Worm (Caenorhabditis elegans) whole organism, young adult: ENCODE data around the gene cyp-33A1.
A peak's percentile ranks its signal among the peaks of the same experiment; 100 is the strongest.

Experiments used
- B0019.2 ChIP-seq: fragments of 200-800 bp; sonication (Bioruptor generic); conservative IDR thresholded peaks from 2 replicates; pipeline ENCODE4 v1.3.6; 2022; ENCODE audit warnings: missing genetic modification reagents, missing genetic modification characterization, missing compliant biosample characterization
- B0261.1 ChIP-seq: sonication (generic microtip); optimal IDR thresholded peaks from 2 replicates; lab custom pipeline; 2016; ENCODE audit warnings: mild to moderate bottlenecking, missing genetic modification characterization, moderate library complexity, missing compliant biosample characterization
- B0336.3 ChIP-seq: fragments of 200-800 bp; sonication (Bioruptor generic); IDR thresholded peaks from 2 replicates; pipeline ENCODE4 v1.3.6; 2022; ENCODE audit warnings: missing genetic modification characterization, missing compliant biosample characterization
- C06A6.2 ChIP-seq: fragments of 200-800 bp; sonication (Bioruptor generic); conservative IDR thresholded peaks from 2 replicates; pipeline ENCODE4 v1.3.6; 2022; ENCODE audit warnings: missing genetic modification characterization, missing compliant biosample characterization
- D2030.7 ChIP-seq: fragments of 200-800 bp; sonication (Bioruptor generic); IDR thresholded peaks from 2 replicates; pipeline ENCODE4 v1.3.6; 2022; ENCODE audit warnings: missing genetic modification reagents, missing genetic modification characterization, missing compliant biosample characterization
- F22D6.2 ChIP-seq: sonication (generic microtip); optimal IDR thresholded peaks from 2 replicates; lab custom pipeline; 2016; ENCODE audit warnings: mild to moderate bottlenecking, missing genetic modification characterization, missing compliant biosample characterization
- F52B5.7 ChIP-seq: sonication (generic microtip); optimal IDR thresholded peaks from 2 replicates; lab custom pipeline; 2016; ENCODE audit warnings: mild to moderate bottlenecking, missing genetic modification characterization, missing compliant biosample characterization
- F55B11.4 ChIP-seq: sonication (generic microtip); optimal IDR thresholded peaks from 2 replicates; lab custom pipeline; 2016; ENCODE audit warnings: missing compliant biosample characterization, missing genetic modification characterization, borderline replicate concordance; ENCODE audit not compliant: insufficient read depth
- F57C9.4 ChIP-seq: sonication (generic microtip); optimal IDR thresholded peaks from 2 replicates; lab custom pipeline; 2017; ENCODE audit warnings: mild to moderate bottlenecking, missing genetic modification characterization, missing compliant biosample characterization
- K12H6.12 ChIP-seq: fragments of 200-800 bp; sonication (Bioruptor generic); optimal IDR thresholded peaks from 2 replicates; lab custom pipeline; 2018; ENCODE audit warnings: mild to moderate bottlenecking, missing genetic modification characterization, missing compliant biosample characterization
- Y67H2A.10 ChIP-seq: fragments of 200-800 bp; sonication (Bioruptor generic); conservative IDR thresholded peaks from 2 replicates; pipeline ENCODE4 v1.3.6; 2022; ENCODE audit warnings: missing genetic modification reagents, missing genetic modification characterization, missing compliant biosample characterization
- ZK185.1 ChIP-seq: sonication (generic microtip); optimal IDR thresholded peaks from 2 replicates; lab custom pipeline; 2016; ENCODE audit warnings: mild to moderate bottlenecking, missing genetic modification characterization, missing compliant biosample characterization; ENCODE audit not compliant: poor library complexity, severe bottlenecking
- attf-3 ChIP-seq: fragments of 200-800 bp; sonication (Bioruptor generic); conservative IDR thresholded peaks from 2 replicates; pipeline ENCODE4 v1.3.6; 2022; ENCODE audit warnings: missing genetic modification reagents, missing genetic modification characterization, missing compliant biosample characterization
- bed-2 ChIP-seq: fragments of 200-800 bp; sonication (Bioruptor generic); IDR thresholded peaks from 2 replicates; pipeline ENCODE4 v1.3.6; 2022; ENCODE audit warnings: missing genetic modification reagents, missing genetic modification characterization, missing compliant biosample characterization
- cebp-2 ChIP-seq: fragments of 200-800 bp; sonication (Bioruptor generic); IDR thresholded peaks from 2 replicates; pipeline ENCODE4 v1.3.6; 2022; ENCODE audit warnings: missing genetic modification characterization, missing compliant biosample characterization
- die-1 ChIP-seq: sonication (generic microtip); optimal IDR thresholded peaks from 2 replicates; lab custom pipeline; 2016; ENCODE audit warnings: missing genotype, mild to moderate bottlenecking, missing genetic modification characterization, missing compliant biosample characterization
- dox-1 ChIP-seq: fragments of 200-800 bp; sonication (Bioruptor generic); IDR thresholded peaks from 2 replicates; pipeline ENCODE4 v1.3.6; 2022; ENCODE audit warnings: missing genetic modification reagents, missing genetic modification characterization, missing compliant biosample characterization
- egl-18 ChIP-seq: fragments of 200-800 bp; sonication (Bioruptor generic); IDR thresholded peaks from 2 replicates; pipeline ENCODE4 v1.3.6; 2022; ENCODE audit warnings: missing genetic modification reagents, missing genetic modification characterization, missing compliant biosample characterization
- ekl-4 ChIP-seq: fragments of 200-800 bp; sonication (Bioruptor generic); IDR thresholded peaks from 2 replicates; pipeline ENCODE4 v1.3.6; 2022; ENCODE audit warnings: missing genetic modification reagents, missing genetic modification characterization, missing compliant biosample characterization
- fkh-3 ChIP-seq: sonication (generic microtip); optimal IDR thresholded peaks from 2 replicates; lab custom pipeline; 2016; ENCODE audit warnings: mild to moderate bottlenecking, missing genetic modification characterization, missing compliant biosample characterization
- hlh-26 ChIP-seq: fragments of 200-800 bp; sonication (Bioruptor generic); conservative IDR thresholded peaks from 2 replicates; pipeline ENCODE4 v1.3.6; 2022; ENCODE audit warnings: missing genetic modification reagents, missing genetic modification characterization, missing compliant biosample characterization
- hmg-1.2 ChIP-seq: fragments of 200-800 bp; sonication (Bioruptor generic); IDR thresholded peaks from 2 replicates; pipeline ENCODE4 v1.3.6; 2022; ENCODE audit warnings: missing genetic modification reagents, missing genetic modification characterization, missing compliant biosample characterization
- hrde-1 ChIP-seq: sonication (generic microtip); optimal IDR thresholded peaks from 2 replicates; lab custom pipeline; 2016; ENCODE audit warnings: missing genetic modification characterization, mild to moderate bottlenecking, missing compliant biosample characterization, moderate library complexity, missing genotype, missing genetic modification reagents, borderline replicate concordance
- let-526 ChIP-seq: fragments of 200-800 bp; sonication (Bioruptor generic); IDR thresholded peaks from 2 replicates; pipeline ENCODE4 v1.3.6; 2022; ENCODE audit warnings: missing genetic modification reagents, missing genetic modification characterization, missing compliant biosample characterization
- lir-1 ChIP-seq: fragments of 200-800 bp; sonication (Bioruptor generic); conservative IDR thresholded peaks from 2 replicates; pipeline ENCODE4 v1.3.6; 2022; ENCODE audit warnings: missing genetic modification reagents, missing genetic modification characterization, missing compliant biosample characterization
- madf-3 ChIP-seq: fragments of 200-800 bp; sonication (Bioruptor generic); IDR thresholded peaks from 2 replicates; pipeline ENCODE4 v1.3.6; 2022; ENCODE audit warnings: missing genetic modification reagents, missing genetic modification characterization, missing compliant biosample characterization
- madf-8 ChIP-seq: fragments of 200-800 bp; sonication (Bioruptor generic); conservative IDR thresholded peaks from 2 replicates; pipeline ENCODE4 v1.3.6; 2022; ENCODE audit warnings: missing genetic modification reagents, missing genetic modification characterization, missing compliant biosample characterization
- nhr-80 ChIP-seq: sonication (generic microtip); optimal IDR thresholded peaks from 2 replicates; lab custom pipeline; 2016; ENCODE audit warnings: missing genetic modification characterization, missing compliant biosample characterization
- rcor-1 ChIP-seq: fragments of 200-800 bp; sonication (Bioruptor generic); IDR thresholded peaks from 2 replicates; pipeline ENCODE4 v1.3.6; 2022; ENCODE audit warnings: missing genetic modification reagents, missing genetic modification characterization, missing compliant biosample characterization
- rec-8 ChIP-seq, 2 experiments: sonication (generic microtip); optimal IDR thresholded peaks; 2 replicates each; lab custom pipeline; 2016; ENCODE audit warnings: mild to moderate bottlenecking in 2 of 2, missing genetic modification characterization in 2 of 2, missing genetic modification reagents in 2 of 2, missing genotype in 2 of 2, missing biosample characterization in 1 of 2, missing compliant biosample characterization in 1 of 2, moderate library complexity in 1 of 2
- rpc-1 ChIP-seq, 2 experiments: fragments of 150-350 bp in 1 of 2; sonication (generic microtip) in 1 of 2; optimal IDR thresholded peaks; 2 replicates each; lab custom pipeline; 2014 to 2018; ENCODE audit warnings: missing biosample characterization in 1 of 2, missing genetic modification characterization in 1 of 2, missing genetic modification reagents in 1 of 2, missing genotype in 1 of 2
- snpc-1.1 ChIP-seq: sonication (generic microtip); optimal IDR thresholded peaks from 2 replicates; lab custom pipeline; 2017; ENCODE audit warnings: missing genetic modification characterization, mild to moderate bottlenecking, missing compliant biosample characterization, antibody characterized with exemption, moderate library complexity, missing genotype, missing genetic modification reagents; ENCODE audit not compliant: insufficient read depth
- zfh-2 ChIP-seq: fragments of 200-800 bp; sonication (Bioruptor generic); conservative IDR thresholded peaks from 2 replicates; pipeline ENCODE4 v1.3.6; 2022; ENCODE audit warnings: missing genetic modification reagents, missing genetic modification characterization, missing compliant biosample characterization
- ztf-25 ChIP-seq: fragments of 200-800 bp; sonication (Bioruptor generic); IDR thresholded peaks from 2 replicates; pipeline ENCODE4 v1.3.6; 2022; ENCODE audit warnings: missing genetic modification reagents, missing genetic modification characterization, missing compliant biosample characterization
- ztf-6 ChIP-seq: fragments of 200-800 bp; sonication (Bioruptor generic); IDR thresholded peaks from 2 replicates; pipeline ENCODE4 v1.3.6; 2022; ENCODE audit warnings: missing genetic modification reagents, missing genetic modification characterization, missing compliant biosample characterization

The cyp-33A1 gene

ce11 chrV:7653567-7653966, 27.7 kb downstream of the cyp-33A1 start, which contains the start of gene srh-200 (continued):
- TF ChIP-seq B0019.2 (no peak), cebp-2 (GFP tag; lab: Robert Waterston, UW) (no peak)

ce11 chrV:7651757-7652156, 29.5 kb downstream of the cyp-33A1 start, which contains the start of gene srh-234:
TSS of gene srh-234 (minus strand) at chrV:7651857.
- TF ChIP-seq D2030.7 (GFP tag; lab: Robert Waterston, UW) = no peak
- TF ChIP-seq hlh-26 (GFP tag; lab: Robert Waterston, UW) = no peak
- no peak for TF ChIP-seq zfh-2 (GFP tag; lab: Robert Waterston, UW)
- TF ChIP-seq ztf-6 (GFP tag; lab: Robert Waterston, UW) = no peak
- TF ChIP-seq egl-18 (GFP tag; lab: Robert Waterston, UW) = no peak
- TF ChIP-seq ZK185.1 (tag; lab: Kevin White, UChicago) = no peak
- no peak for TF ChIP-seq rec-8 (tag; optimal IDR thresholded peaks at IDR 0.05; lab: Kevin White, UChicago)
- no peak for TF ChIP-seq ztf-25 (GFP tag; lab: Robert Waterston, UW)
- TF ChIP-seq F52B5.7 = no peak
- no peak for TF ChIP-seq ekl-4
- no peak for TF ChIP-seq nhr-80 (tag; lab: Kevin White, UChicago)
- TF ChIP-seq rcor-1 (GFP tag; lab: Robert Waterston, UW) = no peak
- TF ChIP-seq F55B11.4 (tag; lab: Kevin White, UChicago) = no peak
- TF ChIP-seq Y67H2A.10 (GFP tag; lab: Robert Waterston, UW) = no peak
- TF ChIP-seq lir-1 (GFP tag; lab: Robert Waterston, UW) = no peak

- TF ChIP-seq let-526 (no peak), snpc-1.1 (tag; lab: Kevin White, UChicago) (no peak), ztf-25 (GFP tag; lab: Robert Waterston, UW) (no peak), hrde-1 (tag; lab: Kevin White, UChicago) (no peak), C06A6.2 (GFP tag; lab: Robert Waterston, UW) (no peak), hmg-1.2 (no peak)
Measured at ce11 chrV:7649963-7650362, 31.3 kb downstream of the cyp-33A1 start.

ce11 chrV:7647147-7647546, 34.1 kb downstream of the cyp-33A1 start:
- no peak for TF ChIP-seq fkh-3
- no peak for TF ChIP-seq rpc-1 (optimal IDR thresholded peaks at IDR 0.05; lab: Kevin White, UChicago)
- peak; percentile 8 for TF ChIP-seq rpc-1 (tag; optimal IDR thresholded peaks at IDR 0.05; lab: Kevin White, UChicago)
- TF ChIP-seq, all 124 proteins: peak for 1

- TF ChIP-seq B0261.1 (no peak), F22D6.2 (tag; lab: Kevin White, UChicago) (no peak), F57C9.4 (tag; lab: Kevin White, UChicago) (no peak), ztf-6 (GFP tag; lab: Robert Waterston, UW) (no peak), B0336.3 (GFP tag; lab: Robert Waterston, UW) (no peak), bed-2 (GFP tag; lab: Robert Waterston, UW) (no peak), madf-8 (GFP tag; lab: Robert Waterston, UW) (no peak), attf-3 (GFP tag; lab: Robert Waterston, UW) (no peak), madf-3 (no peak), die-1 (no peak), K12H6.12 (no peak), ekl-4 (no peak), dox-1 (GFP tag; lab: Robert Waterston, UW) (no peak)
- TF ChIP-seq, all 124 proteins: peak for 0
Measured at ce11 chrV:7645454-7645853, 35.8 kb downstream of the cyp-33A1 start, which contains the start of gene str-47. TSS of gene str-47 (plus strand) at chrV:7645754.
